Worm (Caenorhabditis elegans) whole organism, L2 larva: Measurements from ENCODE around the gene ZK154.5.

Experiments
- C34F6.9 ChIP-seq: fragments of 150-350 bp; optimal IDR thresholded peaks from 2 replicates; lab custom pipeline; 2014; ENCODE audit warnings: missing biosample characterization, missing genetic modification characterization
- F13H6.1 ChIP-seq: sonication (generic microtip); optimal IDR thresholded peaks from 2 replicates; lab custom pipeline; 2016; ENCODE audit warnings: missing genetic modification characterization, missing compliant biosample characterization
- R02D3.7 ChIP-seq: fragments of 150-350 bp; optimal IDR thresholded peaks from 2 replicates; lab custom pipeline; 2014; ENCODE audit warnings: missing biosample characterization, missing genetic modification characterization
- Y55F3AM.14 ChIP-seq: fragments of 200-800 bp; sonication (Bioruptor generic); optimal IDR thresholded peaks from 2 replicates; lab custom pipeline; 2018; ENCODE audit warnings: mild to moderate bottlenecking, missing genetic modification characterization, missing compliant biosample characterization
- ZK546.5 ChIP-seq: sonication (generic microtip); optimal IDR thresholded peaks from 2 replicates; lab custom pipeline; 2017; ENCODE audit warnings: missing biosample characterization, missing genetic modification characterization
- aly-2 ChIP-seq: fragments of 150-350 bp; optimal IDR thresholded peaks from 2 replicates; lab custom pipeline; 2014; ENCODE audit warnings: missing biosample characterization, missing genetic modification characterization
- blmp-1 ChIP-seq: sonication (generic microtip); optimal IDR thresholded peaks from 2 replicates; lab custom pipeline; 2017; ENCODE audit warnings: missing genetic modification characterization, mild to moderate bottlenecking, missing compliant biosample characterization, antibody characterized with exemption, moderate library complexity; ENCODE audit not compliant: insufficient read depth
- ceh-16 ChIP-seq: fragments of 150-350 bp; optimal IDR thresholded peaks from 2 replicates; lab custom pipeline; 2014; ENCODE audit warnings: missing biosample characterization, missing genetic modification characterization
- ceh-82 ChIP-seq: fragments of 150-350 bp; optimal IDR thresholded peaks from 2 replicates; lab custom pipeline; 2014; ENCODE audit warnings: missing biosample characterization, missing genetic modification characterization
- crh-2 ChIP-seq: sonication (generic microtip); optimal IDR thresholded peaks from 2 replicates; lab custom pipeline; 2017; ENCODE audit warnings: missing biosample characterization, missing genetic modification characterization
- dmd-4 ChIP-seq: sonication (generic microtip); optimal IDR thresholded peaks from 2 replicates; lab custom pipeline; 2017; ENCODE audit warnings: missing biosample characterization, missing genetic modification characterization
- egl-27 ChIP-seq: sonication (generic microtip); optimal IDR thresholded peaks from 3 replicates; lab custom pipeline; 2017; ENCODE audit warnings: missing biosample characterization, missing genetic modification reagents, missing genetic modification characterization
- elt-3 ChIP-seq: sonication (generic microtip); optimal IDR thresholded peaks from 2 replicates; lab custom pipeline; 2017; ENCODE audit warnings: missing biosample characterization, missing genetic modification characterization
- fos-1 ChIP-seq: fragments of 150-350 bp; optimal IDR thresholded peaks from 2 replicates; lab custom pipeline; 2014; ENCODE audit warnings: missing biosample characterization, missing genetic modification characterization
- gmeb-1 ChIP-seq: fragments of 150-350 bp; optimal IDR thresholded peaks from 2 replicates; lab custom pipeline; 2014; ENCODE audit warnings: missing biosample characterization, missing genetic modification characterization
- lin-11 ChIP-seq: fragments of 150-350 bp; sonication (generic microtip); optimal IDR thresholded peaks from 2 replicates; lab custom pipeline; 2014; ENCODE audit warnings: missing biosample characterization, missing genetic modification characterization, inconsistent platforms, mixed read lengths
- lin-13 ChIP-seq: fragments of 150-350 bp; optimal IDR thresholded peaks from 2 replicates; lab custom pipeline; 2014; ENCODE audit warnings: missing biosample characterization, missing genetic modification reagents, missing genetic modification characterization
- lin-39 ChIP-seq: fragments of 150-350 bp; optimal IDR thresholded peaks from 2 replicates; lab custom pipeline; 2014; ENCODE audit warnings: missing biosample characterization, missing genetic modification reagents, missing genetic modification characterization
- lsy-2 ChIP-seq, 2 experiments: fragments of 150-350 bp in 1 of 2; sonication (generic microtip) in 1 of 2; optimal IDR thresholded peaks; 2 replicates each; lab custom pipeline; 2014 to 2017; ENCODE audit warnings: missing biosample characterization in 2 of 2, missing genetic modification characterization in 2 of 2
- mdl-1 ChIP-seq, 2 experiments: fragments of 150-350 bp in 1 of 2; sonication (generic microtip) in 1 of 2; optimal IDR thresholded peaks; 2 replicates each; lab custom pipeline; 2017; ENCODE audit warnings: missing biosample characterization in 2 of 2, missing genetic modification characterization in 2 of 2
- nhr-12 ChIP-seq: fragments of 150-350 bp; optimal IDR thresholded peaks from 2 replicates; lab custom pipeline; 2014; ENCODE audit warnings: missing biosample characterization, missing genetic modification characterization
- nhr-129 ChIP-seq: fragments of 150-350 bp; optimal IDR thresholded peaks from 2 replicates; lab custom pipeline; 2014; ENCODE audit warnings: missing biosample characterization, missing genetic modification characterization
- nhr-21 ChIP-seq: fragments of 150-350 bp; optimal IDR thresholded peaks from 2 replicates; lab custom pipeline; 2014; ENCODE audit warnings: missing biosample characterization, missing genetic modification characterization
- nhr-23 ChIP-seq: fragments of 150-350 bp; optimal IDR thresholded peaks from 2 replicates; lab custom pipeline; 2014; ENCODE audit warnings: missing biosample characterization, missing genetic modification reagents, missing genetic modification characterization
- nhr-237 ChIP-seq: fragments of 150-350 bp; optimal IDR thresholded peaks from 2 replicates; lab custom pipeline; 2014; ENCODE audit warnings: missing biosample characterization, missing genetic modification characterization
- nhr-25 ChIP-seq: fragments of 150-350 bp; sonication (generic microtip); optimal IDR thresholded peaks from 3 replicates; lab custom pipeline; 2014; ENCODE audit warnings: missing biosample characterization, missing genetic modification characterization
- nhr-6 ChIP-seq: fragments of 150-350 bp; optimal IDR thresholded peaks from 2 replicates; lab custom pipeline; 2014; ENCODE audit warnings: missing biosample characterization, missing genetic modification characterization
- nhr-77 ChIP-seq: fragments of 150-350 bp; optimal IDR thresholded peaks from 2 replicates; lab custom pipeline; 2014; ENCODE audit warnings: missing biosample characterization, missing genetic modification characterization
- peb-1 ChIP-seq: fragments of 150-350 bp; optimal IDR thresholded peaks from 2 replicates; lab custom pipeline; 2014; ENCODE audit warnings: missing biosample characterization, missing genetic modification characterization
- sem-4 ChIP-seq: fragments of 150-350 bp; optimal IDR thresholded peaks from 2 replicates; lab custom pipeline; 2014; ENCODE audit warnings: missing biosample characterization, missing genetic modification reagents, missing genetic modification characterization
- skn-1 ChIP-seq: sonication (generic microtip); optimal IDR thresholded peaks from 2 replicates; lab custom pipeline; 2017; ENCODE audit warnings: missing biosample characterization, missing genetic modification characterization
- sma-3 ChIP-seq: sonication (generic microtip); optimal IDR thresholded peaks from 2 replicates; lab custom pipeline; 2016; ENCODE audit warnings: missing genetic modification reagents, missing genetic modification characterization, missing compliant biosample characterization
- sma-9 ChIP-seq, 2 experiments: fragments of 150-350 bp in 1 of 2; sonication (generic microtip) in 1 of 2; optimal IDR thresholded peaks; 2 replicates each; lab custom pipeline; 2014 to 2016; ENCODE audit warnings: missing genetic modification characterization in 2 of 2, mild to moderate bottlenecking in 1 of 2, missing biosample characterization in 1 of 2, missing compliant biosample characterization in 1 of 2, missing genetic modification reagents in 1 of 2, moderate library complexity in 1 of 2
- snpc-4 ChIP-seq: fragments of 150-350 bp; optimal IDR thresholded peaks from 2 replicates; lab custom pipeline; 2014; ENCODE audit warnings: missing biosample characterization, missing genetic modification characterization
- unc-55 ChIP-seq: fragments of 150-350 bp; sonication (generic microtip); optimal IDR thresholded peaks from 3 replicates; lab custom pipeline; 2014; ENCODE audit warnings: missing biosample characterization, missing genetic modification reagents, missing genetic modification characterization
- ztf-11 ChIP-seq: sonication (generic microtip); optimal IDR thresholded peaks from 2 replicates; lab custom pipeline; 2017; ENCODE audit warnings: missing biosample characterization, missing genetic modification characterization
- ztf-4 ChIP-seq: fragments of 150-350 bp; optimal IDR thresholded peaks from 2 replicates; lab custom pipeline; 2014; ENCODE audit warnings: missing biosample characterization, missing genetic modification characterization

The ZK154.5 gene

ce11 chrX:7787885-7788353 is at the start of gene ZK154.5:
Gene ZK154.5 (minus strand): TSS chrX:7787935.
- TF ChIP-seq nhr-23 (tag; lab: Kevin White, UChicago) (no peak), fos-1 (tag; lab: Kevin White, UChicago) (peak; percentile 3), unc-55 (peak; percentile 55), peb-1 (no peak), nhr-129 (tag; lab: Kevin White, UChicago) (peak; percentile 74), lsy-2 (tag; optimal IDR thresholded peaks at IDR 0.05; lab: Kevin White, UChicago) (peak in 1 of 2 experiments; percentile 54), sma-3 (peak; percentile 5), nhr-6 (tag; lab: Kevin White, UChicago) (peak; percentile 3), skn-1 (tag; lab: Kevin White, UChicago) (no peak), ceh-16 (tag; lab: Kevin White, UChicago) (no peak), F13H6.1 (peak; percentile 21), Y55F3AM.14 (GFP tag; lab: Kevin White, UChicago) (no peak), sem-4 (tag; lab: Kevin White, UChicago) (peak; percentile 36), mdl-1 (tag; optimal IDR thresholded peaks at IDR 0.05; lab: Kevin White, UChicago) (no peak), nhr-12 (no peak), gmeb-1 (peak; percentile 24), C34F6.9 (tag; lab: Kevin White, UChicago) (peak; percentile 78), ztf-11 (no peak), crh-2 (tag; lab: Kevin White, UChicago) (peak; percentile 55), sma-9 (GFP tag; optimal IDR thresholded peaks at IDR 0.05; lab: Kevin White, UChicago) (peak; percentile 23), sma-9 (tag; optimal IDR thresholded peaks at IDR 0.05; lab: Kevin White, UChicago) (no peak), aly-2 (no peak)
- TF ChIP-seq, all 48 proteins: peak for 12

- TF ChIP-seq gmeb-1, result no peak
- no peak for TF ChIP-seq nhr-12
- TF ChIP-seq elt-3 (tag; lab: Kevin White, UChicago), result no peak
- TF ChIP-seq ceh-82 (tag; lab: Kevin White, UChicago), result no peak
- TF ChIP-seq lin-39, result no peak
- TF ChIP-seq peb-1, result no peak
- TF ChIP-seq sem-4 (tag; lab: Kevin White, UChicago), result no peak
- TF ChIP-seq ZK546.5 (tag; lab: Kevin White, UChicago), result no peak
- TF ChIP-seq crh-2 (tag; lab: Kevin White, UChicago), result no peak
- no peak for TF ChIP-seq nhr-6 (tag; lab: Kevin White, UChicago)
- TF ChIP-seq ceh-16 (tag; lab: Kevin White, UChicago), result no peak
- TF ChIP-seq C34F6.9 (tag; lab: Kevin White, UChicago), result no peak
- no peak for TF ChIP-seq nhr-237 (tag; lab: Kevin White, UChicago)
- no peak for TF ChIP-seq nhr-77 (tag; lab: Kevin White, UChicago)
- TF ChIP-seq snpc-4 (tag; lab: Kevin White, UChicago), result no peak
- TF ChIP-seq lin-13, result no peak
- TF ChIP-seq unc-55, result no peak
Measured at ce11 chrX:7834117-7834516, 46.4 kb upstream of the ZK154.5 start, which contains the start of gene sul-3. Gene sul-3 (minus strand): TSS chrX:7834217.

- no peak for TF ChIP-seq nhr-237 (tag; lab: Kevin White, UChicago)
- no peak for TF ChIP-seq lin-39
- no peak for TF ChIP-seq fos-1 (tag; lab: Kevin White, UChicago)
- no peak for TF ChIP-seq sma-3
- TF ChIP-seq gmeb-1, result no peak
- no peak for TF ChIP-seq elt-3 (tag; lab: Kevin White, UChicago)
- TF ChIP-seq aly-2, result no peak
- no peak for TF ChIP-seq ztf-4 (tag; lab: Kevin White, UChicago)
- no peak for TF ChIP-seq nhr-6 (tag; lab: Kevin White, UChicago)
- TF ChIP-seq R02D3.7 (tag; lab: Kevin White, UChicago), result no peak
- no peak for TF ChIP-seq egl-27
- no peak for TF ChIP-seq sma-9 (GFP tag; optimal IDR thresholded peaks at IDR 0.05; lab: Kevin White, UChicago)
- TF ChIP-seq sma-9 (tag; optimal IDR thresholded peaks at IDR 0.05; lab: Kevin White, UChicago), result no peak
Measured at ce11 chrX:7827989-7828388, 40.3 kb upstream of the ZK154.5 start.

ce11 chrX:7826590-7827260 is 39.0 kb upstream of the ZK154.5 start:
- no peak for TF ChIP-seq F13H6.1
- TF ChIP-seq lin-11 (tag; lab: Kevin White, UChicago), result no peak
- no peak for TF ChIP-seq ceh-16 (tag; lab: Kevin White, UChicago)
- TF ChIP-seq nhr-25 (tag; lab: Kevin White, UChicago), result peak; percentile 22
- TF ChIP-seq sma-3, result no peak
- TF ChIP-seq nhr-12, result no peak
- no peak for TF ChIP-seq lin-39
- no peak for TF ChIP-seq gmeb-1
- no peak for TF ChIP-seq nhr-21 (tag; lab: Kevin White, UChicago)
- no peak for TF ChIP-seq dmd-4 (tag; lab: Kevin White, UChicago)
- peak; percentile 8 for TF ChIP-seq sma-9 (GFP tag; optimal IDR thresholded peaks at IDR 0.05; lab: Kevin White, UChicago)
- no peak for TF ChIP-seq sma-9 (tag; optimal IDR thresholded peaks at IDR 0.05; lab: Kevin White, UChicago)
- TF ChIP-seq blmp-1 (tag; lab: Kevin White, UChicago), result peak; percentile 23
